Fruit fly (Drosophila melanogaster): ENCODE measurements around the gene CG18493.

DNA sequence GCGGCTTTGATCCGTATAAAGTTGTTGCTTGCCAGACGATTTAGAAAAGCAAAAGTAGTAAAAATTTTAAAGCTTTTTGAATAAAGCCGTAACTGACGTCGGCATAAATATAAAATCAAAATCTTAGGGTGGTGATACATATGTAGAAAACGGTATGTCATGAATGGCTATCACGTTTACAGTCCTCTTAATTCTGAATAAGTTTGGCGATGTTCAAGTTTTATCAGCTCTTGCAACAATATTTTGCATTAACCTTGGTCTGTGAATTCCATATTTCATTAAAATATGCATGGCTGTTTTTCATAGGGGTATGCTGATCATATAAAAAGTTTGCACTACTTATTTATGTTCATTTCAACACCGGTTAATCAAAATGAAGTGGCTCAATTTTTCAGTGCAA is 18.5 kb downstream of the CG18493 start, which contains the start of gene CG11626:
- TF ChIP-seq Sp1 (GFP tag; optimal IDR thresholded peaks at IDR 0.05) = no peak
- no peak for TF ChIP-seq pan (optimal IDR thresholded peaks at IDR 0.05)
- TF ChIP-seq ey (GFP tag; optimal IDR thresholded peaks at IDR 0.05) = no peak
- no peak for TF ChIP-seq fru (GFP tag; optimal IDR thresholded peaks at IDR 0.05)

All from whole organism, wandering third instar larva.